Worm (Caenorhabditis elegans) whole organism, L4 larva: ENCODE data around the gene C45G9.9.

ENCODE experiments used
- F37D6.2 ChIP-seq: sonication (generic microtip); optimal IDR thresholded peaks from 2 replicates; lab custom pipeline; 2016; ENCODE audit warnings: mild to moderate bottlenecking, missing genetic modification characterization, missing compliant biosample characterization
- F49E8.2 ChIP-seq: sonication (generic microtip); optimal IDR thresholded peaks from 2 replicates; lab custom pipeline; 2016; ENCODE audit warnings: missing compliant biosample characterization, mild to moderate bottlenecking, missing genetic modification characterization, borderline replicate concordance
- T20F7.1 ChIP-seq: fragments of 200-800 bp; sonication (Bioruptor generic); optimal IDR thresholded peaks from 2 replicates; lab custom pipeline; 2018; ENCODE audit warnings: mild to moderate bottlenecking, missing genetic modification characterization, missing compliant biosample characterization
- Y48G9A.11 ChIP-seq: fragments of 200-800 bp; sonication (Bioruptor generic); IDR thresholded peaks from 2 replicates; pipeline ENCODE4 v1.3.6; 2022; ENCODE audit warnings: missing genetic modification reagents, missing genetic modification characterization, missing compliant biosample characterization
- Y75B8A.6 ChIP-seq: fragments of 200-800 bp; sonication (Bioruptor generic); IDR thresholded peaks from 2 replicates; pipeline ENCODE4 v1.3.6; 2022; ENCODE audit warnings: missing genetic modification reagents, missing genetic modification characterization, missing compliant biosample characterization
- ZK337.2 ChIP-seq: fragments of 200-800 bp; sonication (Bioruptor generic); IDR thresholded peaks from 2 replicates; pipeline ENCODE4 v1.3.6; 2022; ENCODE audit warnings: missing genetic modification reagents, missing genetic modification characterization, missing compliant biosample characterization
- ZK546.5 ChIP-seq, 2 experiments: sonication (generic microtip); optimal IDR thresholded peaks; 2 replicates each; lab custom pipeline; 2017; ENCODE audit warnings: missing biosample characterization in 2 of 2, missing genetic modification characterization in 2 of 2
- ceh-44 ChIP-seq: fragments of 200-800 bp; sonication (Bioruptor generic); IDR thresholded peaks from 2 replicates; pipeline ENCODE4 v1.3.6; 2022; ENCODE audit warnings: missing genetic modification reagents, missing genetic modification characterization, missing compliant biosample characterization
- ceh-82 ChIP-seq: sonication (generic microtip); optimal IDR thresholded peaks from 2 replicates; lab custom pipeline; 2017; ENCODE audit warnings: missing biosample characterization, missing genetic modification characterization
- ctbp-1 ChIP-seq: fragments of 200-800 bp; sonication (Bioruptor generic); IDR thresholded peaks from 2 replicates; pipeline ENCODE4 v1.3.6; 2022; ENCODE audit warnings: missing genetic modification reagents, missing genetic modification characterization, missing compliant biosample characterization
- daf-16 ChIP-seq, 3 experiments: sonication (generic microtip); optimal IDR thresholded peaks; 2 replicates each; lab custom pipeline; 2016 to 2017; ENCODE audit warnings: missing genetic modification characterization in 3 of 3, missing genetic modification reagents in 3 of 3, mild to moderate bottlenecking in 2 of 3, missing compliant biosample characterization in 2 of 3, missing biosample characterization in 1 of 3, moderate library complexity in 1 of 3
- dmd-6 ChIP-seq: fragments of 200-800 bp; sonication (Bioruptor generic); IDR thresholded peaks from 2 replicates; pipeline ENCODE4 v1.3.6; 2022; ENCODE audit warnings: missing genetic modification reagents, missing genetic modification characterization, missing compliant biosample characterization
- dmd-9 ChIP-seq: fragments of 200-800 bp; sonication (Bioruptor generic); IDR thresholded peaks from 2 replicates; pipeline ENCODE4 v1.3.6; 2022; ENCODE audit warnings: missing genetic modification reagents, missing genetic modification characterization, missing compliant biosample characterization
- dpl-1 ChIP-seq: fragments of 150-350 bp; optimal IDR thresholded peaks from 2 replicates; lab custom pipeline; 2014; ENCODE audit warnings: missing biosample characterization, missing genetic modification reagents, missing genetic modification characterization
- duxl-1 ChIP-seq: sonication (generic microtip); optimal IDR thresholded peaks from 2 replicates; lab custom pipeline; 2016; ENCODE audit warnings: mild to moderate bottlenecking, missing genetic modification characterization, moderate library complexity, missing compliant biosample characterization; ENCODE audit not compliant: poor library complexity
- hif-1 ChIP-seq, 2 experiments: sonication (generic microtip); optimal IDR thresholded peaks; 2 replicates each; lab custom pipeline; 2016 to 2017; ENCODE audit warnings: missing compliant biosample characterization in 2 of 2, missing genetic modification characterization in 2 of 2, missing genetic modification reagents in 2 of 2, missing genotype in 2 of 2, mild to moderate bottlenecking in 1 of 2
- lin-13 ChIP-seq: fragments of 150-350 bp; optimal IDR thresholded peaks from 2 replicates; lab custom pipeline; 2014; ENCODE audit warnings: missing biosample characterization, missing genetic modification reagents, missing genetic modification characterization
- lin-38 ChIP-seq: fragments of 200-800 bp; sonication (Bioruptor generic); IDR thresholded peaks from 2 replicates; pipeline ENCODE4 v1.3.6; 2022; ENCODE audit warnings: missing genetic modification reagents, missing genetic modification characterization, missing compliant biosample characterization
- mdt-29 ChIP-seq: fragments of 200-800 bp; sonication (Bioruptor generic); IDR thresholded peaks from 2 replicates; pipeline ENCODE4 v1.3.6; 2022; ENCODE audit warnings: missing genetic modification reagents, missing genetic modification characterization, missing compliant biosample characterization
- mes-2 ChIP-seq: sonication (generic microtip); optimal IDR thresholded peaks from 2 replicates; lab custom pipeline; 2016; ENCODE audit warnings: missing genotype, mild to moderate bottlenecking, missing genetic modification characterization, missing compliant biosample characterization; ENCODE audit not compliant: poor library complexity, severe bottlenecking
- mxl-3 ChIP-seq: fragments of 200-800 bp; sonication (Bioruptor generic); optimal IDR thresholded peaks from 2 replicates; lab custom pipeline; 2018; ENCODE audit warnings: mild to moderate bottlenecking, missing genetic modification characterization, missing compliant biosample characterization
- nhr-111 ChIP-seq: fragments of 200-800 bp; sonication (Bioruptor generic); optimal IDR thresholded peaks from 2 replicates; lab custom pipeline; 2018; ENCODE audit warnings: mild to moderate bottlenecking, missing genetic modification characterization, missing compliant biosample characterization
- nhr-25 ChIP-seq: sonication (generic microtip); optimal IDR thresholded peaks from 2 replicates; lab custom pipeline; 2017; ENCODE audit warnings: missing genetic modification characterization, mild to moderate bottlenecking, missing compliant biosample characterization, antibody characterized with exemption, moderate library complexity, borderline replicate concordance; ENCODE audit not compliant: insufficient read depth
- nhr-42 ChIP-seq: fragments of 200-800 bp; sonication (Bioruptor generic); IDR thresholded peaks from 2 replicates; pipeline ENCODE4 v1.3.6; 2022; ENCODE audit warnings: missing genetic modification characterization, missing compliant biosample characterization
- nhr-6 ChIP-seq: fragments of 150-350 bp; optimal IDR thresholded peaks from 2 replicates; lab custom pipeline; 2014; ENCODE audit warnings: missing biosample characterization, missing genetic modification characterization
- nhr-77 ChIP-seq: fragments of 150-350 bp; optimal IDR thresholded peaks from 2 replicates; lab custom pipeline; 2014; ENCODE audit warnings: missing biosample characterization, missing genetic modification characterization
- rbr-2 ChIP-seq: sonication (generic microtip); optimal IDR thresholded peaks from 2 replicates; lab custom pipeline; 2016; ENCODE audit warnings: missing genotype, missing genetic modification characterization, missing compliant biosample characterization
- tag-97 ChIP-seq: fragments of 200-800 bp; sonication (Bioruptor generic); IDR thresholded peaks from 2 replicates; pipeline ENCODE4 v1.3.6; 2022; ENCODE audit warnings: missing genetic modification characterization, missing compliant biosample characterization
- tra-1 ChIP-seq: fragments of 200-800 bp; sonication (Bioruptor generic); IDR thresholded peaks from 2 replicates; pipeline ENCODE4 v1.3.6; 2022; ENCODE audit warnings: missing genetic modification reagents, missing genetic modification characterization, missing compliant biosample characterization
- unc-130 ChIP-seq: sonication (generic microtip); optimal IDR thresholded peaks from 2 replicates; lab custom pipeline; 2016; ENCODE audit warnings: missing genetic modification reagents, missing genetic modification characterization, missing compliant biosample characterization
- zfp-3 ChIP-seq: fragments of 200-800 bp; sonication (Bioruptor generic); conservative IDR thresholded peaks from 2 replicates; pipeline ENCODE4 v1.3.6; 2022; ENCODE audit warnings: missing genetic modification reagents, missing genetic modification characterization, missing compliant biosample characterization
- zip-11 ChIP-seq: fragments of 200-800 bp; sonication (Bioruptor generic); IDR thresholded peaks from 2 replicates; pipeline ENCODE4 v1.3.6; 2022; ENCODE audit warnings: missing genetic modification characterization, missing compliant biosample characterization
- ztf-7 ChIP-seq: fragments of 150-350 bp; optimal IDR thresholded peaks from 2 replicates; lab custom pipeline; 2014; ENCODE audit warnings: missing biosample characterization, missing genetic modification characterization

The C45G9.9 gene

ce11 chrIII:5077150-5077814 is 21.7 kb upstream of the C45G9.9 start, which contains the start of gene alh-1 (continued):
- no peak for TF ChIP-seq duxl-1 (tag; lab: Kevin White, UChicago)
- TF ChIP-seq dmd-6 (GFP tag; lab: Robert Waterston, UW) = peak; percentile 73

- TF ChIP-seq nhr-42 (no peak), mes-2 (tag; lab: Kevin White, UChicago) (peak; percentile 58), unc-130 (GFP tag; lab: Kevin White, UChicago) (peak; percentile 6), lin-38 (GFP tag; lab: Robert Waterston, UW) (peak; percentile 52), Y75B8A.6 (no peak)
- TF ChIP-seq, all 104 proteins: peak for 3
Observed at ce11 chrIII:5076569-5076968, 21.0 kb upstream of the C45G9.9 start.

ce11 chrIII:5074398-5074797 is 18.8 kb upstream of the C45G9.9 start, which contains the start of gene ttbk-6:
Gene ttbk-6 (plus strand): TSS chrIII:5074698.
- TF ChIP-seq nhr-25 (tag; lab: Kevin White, UChicago) = no peak

- TF ChIP-seq zip-11 (GFP tag; lab: Robert Waterston, UW) (no peak), ztf-7 (tag; lab: Kevin White, UChicago) (no peak), nhr-111 (GFP tag; lab: Kevin White, UChicago) (no peak), nhr-77 (tag; lab: Kevin White, UChicago) (no peak), ceh-82 (tag; lab: Kevin White, UChicago) (no peak)
Observed at ce11 chrIII:5071509-5071908, 15.9 kb upstream of the C45G9.9 start, which contains the start of gene C45G9.12. Gene C45G9.12 (minus strand): TSS chrIII:5071609.

- TF ChIP-seq dmd-6 (GFP tag; lab: Robert Waterston, UW) (peak; percentile 54; the same call in 1 of the 2 replicates), nhr-6 (peak; percentile 46), F37D6.2 (tag; lab: Kevin White, UChicago) (peak; percentile 41), ctbp-1 (GFP tag; lab: Robert Waterston, UW) (0 out of 2 replicates have a peak, but pooled peaks have one; percentile 12), ceh-44 (GFP tag; lab: Robert Waterston, UW) (peak; percentile 70; the same call in 1 of the 2 replicates), duxl-1 (tag; lab: Kevin White, UChicago) (peak; percentile 35), rbr-2 (tag; lab: Kevin White, UChicago) (peak; percentile 49), zfp-3 (GFP tag; lab: Robert Waterston, UW) (0 out of 2 replicates have a peak, but pooled peaks have one; percentile 13), lin-13 (GFP tag; lab: Kevin White, UChicago) (peak; percentile 18), T20F7.1 (GFP tag; lab: Kevin White, UChicago) (peak; percentile 44), mes-2 (tag; lab: Kevin White, UChicago) (peak; percentile 99), ZK337.2 (GFP tag; lab: Robert Waterston, UW) (peak; percentile 89), mdt-29 (no peak), F49E8.2 (tag; lab: Kevin White, UChicago) (no peak), Y48G9A.11 (GFP tag; lab: Robert Waterston, UW) (peak; percentile 52), dpl-1 (GFP tag; lab: Kevin White, UChicago) (peak; percentile 94), tag-97 (GFP tag; lab: Robert Waterston, UW) (no peak), tra-1 (GFP tag; lab: Robert Waterston, UW) (no peak), ZK546.5 (tag; optimal IDR thresholded peaks at IDR 0.05; lab: Kevin White, UChicago) (no peak), daf-16 (GFP tag; optimal IDR thresholded peaks at IDR 0.05; lab: Kevin White, UChicago) (no peak), daf-16 (tag; optimal IDR thresholded peaks at IDR 0.05; lab: Kevin White, UChicago) (no peak), unc-130 (GFP tag; lab: Kevin White, UChicago) (peak; percentile 78), hif-1 (tag; optimal IDR thresholded peaks at IDR 0.05; lab: Kevin White, UChicago) (peak in 1 of 2 experiments; percentile 84), dmd-9 (peak; percentile 84), ztf-7 (tag; lab: Kevin White, UChicago) (peak; percentile 24), mxl-3 (GFP tag; lab: Kevin White, UChicago) (no peak)
- TF ChIP-seq, all 104 proteins: peak for 18
Observed at ce11 chrIII:5068675-5069233, 13.1 kb upstream of the C45G9.9 start, which contains the start of the genes C45G9.11 and C45G9.2. Gene C45G9.11 (minus strand): TSS chrIII:5068725. Gene C45G9.2 (plus strand): TSS chrIII:5069066.
